Fruit fly (Drosophila melanogaster) whole organism, prepupa: Measurements from ENCODE around the gene Tsp26A.

ENCODE experiments used
- Blimp-1 ChIP-seq: fragments of 200-800 bp; sonication (Bioruptor generic); optimal IDR thresholded peaks from 3 replicates; lab custom pipeline; 2017; ENCODE audit warnings: missing biosample characterization, missing genetic modification characterization, mild to moderate bottlenecking, moderate library complexity, missing genetic modification reagents
- CG10669 ChIP-seq: fragments of 200-800 bp; sonication (Bioruptor generic); optimal IDR thresholded peaks from 3 replicates; lab custom pipeline; 2018; ENCODE audit warnings: missing biosample characterization, mild to moderate bottlenecking, missing genetic modification characterization, moderate library complexity
- CG11294 ChIP-seq: fragments of 200-800 bp; sonication (Bioruptor generic); IDR thresholded peaks from 2 replicates; pipeline ENCODE4 v1.3.6; 2022; ENCODE audit warnings: missing biosample characterization, missing genetic modification characterization
- CG11762 ChIP-seq: fragments of 200-800 bp; sonication (Bioruptor generic); optimal IDR thresholded peaks from 3 replicates; lab custom pipeline; 2016; ENCODE audit warnings: missing biosample characterization, missing genetic modification characterization; ENCODE audit not compliant: insufficient read depth
- CG15336 ChIP-seq: fragments of 200-800 bp; sonication (Bioruptor generic); IDR thresholded peaks from 2 replicates; pipeline ENCODE4 v1.3.6; 2022; ENCODE audit warnings: missing biosample characterization, missing genetic modification characterization
- CG1621 ChIP-seq: fragments of 200-800 bp; sonication (Bioruptor generic); optimal IDR thresholded peaks from 3 replicates; lab custom pipeline; 2018; ENCODE audit warnings: missing biosample characterization, mild to moderate bottlenecking, missing genetic modification characterization
- CG16779 ChIP-seq: fragments of 200-800 bp; sonication (Bioruptor generic); optimal IDR thresholded peaks from 3 replicates; lab custom pipeline; 2017; ENCODE audit warnings: missing biosample characterization, mild to moderate bottlenecking, missing genetic modification characterization
- CG3032 ChIP-seq: fragments of 200-800 bp; optimal IDR thresholded peaks from 2 replicates; lab custom pipeline; 2019; ENCODE audit warnings: missing biosample characterization, mild to moderate bottlenecking, missing genetic modification characterization, moderate library complexity
- CG31627 ChIP-seq: fragments of 200-800 bp; sonication (Bioruptor generic); optimal IDR thresholded peaks from 3 replicates; lab custom pipeline; 2016; ENCODE audit warnings: missing biosample characterization, missing genetic modification characterization
- CG32006 ChIP-seq: fragments of 200-800 bp; sonication (Bioruptor generic); optimal IDR thresholded peaks from 3 replicates; lab custom pipeline; 2017; ENCODE audit warnings: missing biosample characterization, mild to moderate bottlenecking, missing genetic modification characterization
- CG34406 ChIP-seq: fragments of 200-800 bp; sonication (Bioruptor generic); optimal IDR thresholded peaks from 3 replicates; lab custom pipeline; 2016; ENCODE audit warnings: missing biosample characterization, missing genetic modification characterization
- CG4318 ChIP-seq: fragments of 200-800 bp; sonication (Bioruptor generic); optimal IDR thresholded peaks from 3 replicates; lab custom pipeline; 2017; ENCODE audit warnings: missing biosample characterization, mild to moderate bottlenecking, missing genetic modification characterization
- CG6163 ChIP-seq: fragments of 200-800 bp; sonication (Bioruptor generic); IDR thresholded peaks from 3 replicates; pipeline ENCODE4 v1.3.6; 2022; ENCODE audit warnings: missing biosample characterization, missing genetic modification characterization
- CG6276 ChIP-seq: fragments of 200-800 bp; sonication (Bioruptor generic); optimal IDR thresholded peaks from 2 replicates; lab custom pipeline; 2017; ENCODE audit warnings: missing biosample characterization, mild to moderate bottlenecking, missing genetic modification characterization
- CG6792 ChIP-seq: fragments of 200-800 bp; sonication (Bioruptor generic); optimal IDR thresholded peaks from 3 replicates; lab custom pipeline; 2016; ENCODE audit warnings: missing biosample characterization, missing genetic modification characterization
- CG6808 ChIP-seq: fragments of 200-800 bp; sonication (Bioruptor generic); optimal IDR thresholded peaks from 3 replicates; lab custom pipeline; 2017; ENCODE audit warnings: missing biosample characterization, missing genetic modification characterization, mild to moderate bottlenecking, moderate library complexity, missing genetic modification reagents
- CG6854 ChIP-seq: fragments of 200-800 bp; sonication (Bioruptor generic); optimal IDR thresholded peaks from 2 replicates; lab custom pipeline; 2017; ENCODE audit warnings: missing biosample characterization, mild to moderate bottlenecking, missing genetic modification characterization
- CG8119 ChIP-seq: fragments of 200-800 bp; sonication (Bioruptor generic); IDR thresholded peaks from 3 replicates; pipeline ENCODE4 v1.3.6; 2022; ENCODE audit warnings: missing biosample characterization, missing genetic modification characterization
- CG8319 ChIP-seq: fragments of 200-800 bp; sonication (Bioruptor generic); optimal IDR thresholded peaks from 3 replicates; lab custom pipeline; 2016; ENCODE audit warnings: missing biosample characterization, missing genetic modification characterization
- CG8632 ChIP-seq: fragments of 200-800 bp; sonication (Bioruptor generic); optimal IDR thresholded peaks from 3 replicates; lab custom pipeline; 2016; ENCODE audit warnings: missing biosample characterization, missing genetic modification characterization
- CG9139 ChIP-seq: fragments of 200-800 bp; sonication (Bioruptor generic); optimal IDR thresholded peaks from 3 replicates; lab custom pipeline; 2017; ENCODE audit warnings: missing biosample characterization, mild to moderate bottlenecking, missing genetic modification characterization
- Eip75B ChIP-seq: fragments of 200-800 bp; sonication (Bioruptor generic); optimal IDR thresholded peaks from 3 replicates; lab custom pipeline; 2016; ENCODE audit warnings: missing biosample characterization, missing genetic modification characterization
- Eip78C ChIP-seq: fragments of 200-800 bp; sonication (Bioruptor generic); peaks from one replicate; lab custom pipeline; 2016; ENCODE audit warnings: missing biosample characterization, missing genetic modification characterization
- Ets21C ChIP-seq: fragments of 200-800 bp; sonication (Bioruptor generic); optimal IDR thresholded peaks from 3 replicates; lab custom pipeline; 2016; ENCODE audit warnings: missing biosample characterization, missing genetic modification characterization
- Ets96B ChIP-seq: fragments of 200-800 bp; optimal IDR thresholded peaks from 2 replicates; lab custom pipeline; 2019; ENCODE audit warnings: missing biosample characterization, mild to moderate bottlenecking, missing genetic modification characterization, moderate library complexity
- Gug ChIP-seq: fragments of 200-800 bp; sonication (Bioruptor generic); IDR thresholded peaks from 2 replicates; pipeline ENCODE4 v1.3.6; 2022; ENCODE audit warnings: missing biosample characterization, missing genetic modification characterization
- Hr4 ChIP-seq: fragments of 200-800 bp; sonication (Bioruptor generic); optimal IDR thresholded peaks from 3 replicates; lab custom pipeline; 2016; ENCODE audit warnings: missing biosample characterization, missing genetic modification characterization
- Lpt ChIP-seq: fragments of 200-800 bp; sonication (Bioruptor generic); optimal IDR thresholded peaks from 3 replicates; lab custom pipeline; 2016; ENCODE audit warnings: missing biosample characterization, missing genetic modification characterization
- Met ChIP-seq: fragments of 200-800 bp; sonication (Bioruptor generic); optimal IDR thresholded peaks from 3 replicates; lab custom pipeline; 2016; ENCODE audit warnings: missing biosample characterization, missing genetic modification characterization
- OdsH ChIP-seq: fragments of 200-800 bp; sonication (Bioruptor generic); optimal IDR thresholded peaks from 3 replicates; lab custom pipeline; 2016; ENCODE audit warnings: missing biosample characterization, missing genetic modification characterization
- Sox102F ChIP-seq: fragments of 200-800 bp; sonication (Bioruptor generic); optimal IDR thresholded peaks from 2 replicates; lab custom pipeline; 2016; ENCODE audit warnings: missing biosample characterization, mild to moderate bottlenecking, missing genetic modification characterization
- Sox14 ChIP-seq: fragments of 200-800 bp; sonication (Bioruptor generic); optimal IDR thresholded peaks from 3 replicates; lab custom pipeline; 2016; ENCODE audit warnings: missing biosample characterization, missing genetic modification characterization
- Sox15 ChIP-seq: fragments of 200-800 bp; sonication (Bioruptor generic); optimal IDR thresholded peaks from 3 replicates; lab custom pipeline; 2016; ENCODE audit warnings: missing biosample characterization, missing genetic modification characterization
- achi ChIP-seq: fragments of 200-800 bp; sonication (Bioruptor generic); optimal IDR thresholded peaks from 3 replicates; lab custom pipeline; 2016; ENCODE audit warnings: missing biosample characterization, missing genetic modification characterization
- cyc ChIP-seq: fragments of 200-800 bp; sonication (Bioruptor generic); optimal IDR thresholded peaks from 3 replicates; lab custom pipeline; 2016; ENCODE audit warnings: missing biosample characterization, missing genetic modification characterization
- dac ChIP-seq: fragments of 200-800 bp; sonication (Bioruptor generic); optimal IDR thresholded peaks from 2 replicates; lab custom pipeline; 2017; ENCODE audit warnings: missing biosample characterization, mild to moderate bottlenecking, missing genetic modification characterization
- eg ChIP-seq: fragments of 200-800 bp; sonication (Bioruptor generic); IDR thresholded peaks from 3 replicates; pipeline ENCODE4 v1.3.6; 2022; ENCODE audit warnings: missing biosample characterization, missing genetic modification characterization
- esn ChIP-seq: fragments of 200-800 bp; sonication (Bioruptor generic); optimal IDR thresholded peaks from 2 replicates; lab custom pipeline; 2016; ENCODE audit warnings: missing biosample characterization, mild to moderate bottlenecking, missing genetic modification characterization, moderate library complexity
- fd59A ChIP-seq: fragments of 200-800 bp; sonication (Bioruptor generic); optimal IDR thresholded peaks from 2 replicates; lab custom pipeline; 2017; ENCODE audit warnings: missing biosample characterization, mild to moderate bottlenecking, missing genetic modification characterization, missing genetic modification reagents
- fd85E ChIP-seq: fragments of 200-800 bp; sonication (Bioruptor generic); optimal IDR thresholded peaks from 3 replicates; lab custom pipeline; 2016; ENCODE audit warnings: missing biosample characterization, missing genetic modification characterization
- fkh ChIP-seq: fragments of 200-800 bp; sonication (Bioruptor generic); optimal IDR thresholded peaks from 3 replicates; lab custom pipeline; 2017; ENCODE audit warnings: missing biosample characterization, mild to moderate bottlenecking, missing genetic modification characterization, moderate library complexity
- lz ChIP-seq: fragments of 200-800 bp; sonication (Bioruptor generic); optimal IDR thresholded peaks from 3 replicates; lab custom pipeline; 2016; ENCODE audit warnings: missing biosample characterization, missing genetic modification characterization
- net ChIP-seq: fragments of 200-800 bp; sonication (Bioruptor generic); optimal IDR thresholded peaks from 3 replicates; lab custom pipeline; 2016; ENCODE audit warnings: missing biosample characterization, missing genetic modification characterization
- pdm3 ChIP-seq: fragments of 200-800 bp; sonication (Bioruptor generic); optimal IDR thresholded peaks from 3 replicates; lab custom pipeline; 2016; ENCODE audit warnings: missing biosample characterization, missing genetic modification characterization
- salr ChIP-seq, 2 experiments: fragments of 200-800 bp; sonication (Bioruptor generic); optimal IDR thresholded peaks; 3 replicates each; lab custom pipeline; 2016 to 2018; ENCODE audit warnings: missing biosample characterization in 2 of 2, missing genetic modification characterization in 2 of 2, mild to moderate bottlenecking in 1 of 2
- spab ChIP-seq: fragments of 200-800 bp; sonication (Bioruptor generic); optimal IDR thresholded peaks from 2 replicates; lab custom pipeline; 2017; ENCODE audit warnings: missing biosample characterization, mild to moderate bottlenecking, missing genetic modification characterization, missing genetic modification reagents
- topi ChIP-seq: fragments of 200-800 bp; sonication (Bioruptor generic); optimal IDR thresholded peaks from 3 replicates; lab custom pipeline; 2016; ENCODE audit warnings: missing biosample characterization, missing genetic modification characterization
- vri ChIP-seq: fragments of 200-800 bp; sonication (Bioruptor generic); optimal IDR thresholded peaks from 3 replicates; lab custom pipeline; 2016; ENCODE audit warnings: missing biosample characterization, mild to moderate bottlenecking, missing genetic modification characterization

Gene Tsp26A

dm6 chr2L:6013071-6013417 is 13.0 kb downstream of the Tsp26A start:
- no peak for TF ChIP-seq Ets21C (GFP tag; lab: Kevin White, UChicago)
- no peak for TF ChIP-seq CG3032 (tag; lab: Kevin White, UChicago)
- no peak for TF ChIP-seq Met (GFP tag; lab: Kevin White, UChicago)
- TF ChIP-seq Blimp-1: no peak
- no peak for TF ChIP-seq CG1621
- no peak for TF ChIP-seq eg (GFP tag; lab: Robert Waterston, UW)

- peak; percentile 70 for TF ChIP-seq CG6792 (GFP tag; lab: Kevin White, UChicago)
- peak; percentile 55 for TF ChIP-seq Sox102F (GFP tag; lab: Kevin White, UChicago)
- TF ChIP-seq fd85E (GFP tag; lab: Kevin White, UChicago): no peak
- peak; percentile 42 for TF ChIP-seq dac (GFP tag; lab: Kevin White, UChicago)
- TF ChIP-seq CG8632: peak; percentile 55
- TF ChIP-seq Sox14 (GFP tag; lab: Kevin White, UChicago): peak; percentile 75
- TF ChIP-seq Eip75B: peak; percentile 51
- peak; percentile 68 for TF ChIP-seq Met (GFP tag; lab: Kevin White, UChicago)
- peak; percentile 79 for TF ChIP-seq esn (GFP tag; lab: Kevin White, UChicago)
- peak; percentile 64 for TF ChIP-seq fd59A (GFP tag; lab: Kevin White, UChicago)
- peak; percentile 59 for TF ChIP-seq CG31627 (GFP tag; lab: Kevin White, UChicago)
- peak; percentile 73 for TF ChIP-seq achi
- TF ChIP-seq net (GFP tag; lab: Kevin White, UChicago): peak; percentile 58
- TF ChIP-seq Sox15: peak; percentile 26
- TF ChIP-seq fkh (GFP tag; lab: Kevin White, UChicago): peak; percentile 76
- peak; percentile 93 for TF ChIP-seq Eip78C (GFP tag; lab: Kevin White, UChicago)
- 0 out of 3 replicates have a peak, but pooled peaks have one; percentile 8 for TF ChIP-seq eg (GFP tag; lab: Robert Waterston, UW)
- TF ChIP-seq CG10669 (GFP tag; lab: Kevin White, UChicago): peak; percentile 67
- peak; percentile 73 for TF ChIP-seq OdsH (GFP tag; lab: Kevin White, UChicago)
- TF ChIP-seq CG6163 (GFP tag; lab: Robert Waterston, UW): peak; percentile 51; the same call in 1 of the 3 replicates
- TF ChIP-seq CG6808 (GFP tag; lab: Kevin White, UChicago): peak; percentile 59
- peak; percentile 71 for TF ChIP-seq CG8119
- peak in 1 of 2 experiments; percentile 64 for TF ChIP-seq salr (GFP tag; optimal IDR thresholded peaks at IDR 0.05; lab: Kevin White, UChicago)
- no peak for TF ChIP-seq Gug (GFP tag; lab: Robert Waterston, UW)
- TF ChIP-seq CG15336 (GFP tag; lab: Robert Waterston, UW): peak; percentile 68
- no peak for TF ChIP-seq CG16779 (tag; lab: Kevin White, UChicago)
- TF ChIP-seq topi (GFP tag; lab: Kevin White, UChicago): peak; percentile 78
- TF ChIP-seq Ets21C (GFP tag; lab: Kevin White, UChicago): peak; percentile 67
- no peak for TF ChIP-seq CG6854 (GFP tag; lab: Kevin White, UChicago)
- TF ChIP-seq Hr4 (GFP tag; lab: Kevin White, UChicago): peak; percentile 50
- no peak for TF ChIP-seq CG11294 (GFP tag; lab: Robert Waterston, UW)
- TF ChIP-seq vri (GFP tag; lab: Kevin White, UChicago): peak; percentile 51
- peak; percentile 37 for TF ChIP-seq CG11762 (GFP tag; lab: Kevin White, UChicago)
- TF ChIP-seq spab: peak; percentile 63
- peak; percentile 25 for TF ChIP-seq CG1621
- peak; percentile 81 for TF ChIP-seq CG32006
- TF ChIP-seq CG8319: peak; percentile 28
- peak; percentile 75 for TF ChIP-seq lz (GFP tag; lab: Kevin White, UChicago)
- peak; percentile 53 for TF ChIP-seq pdm3 (GFP tag; lab: Kevin White, UChicago)
- peak; percentile 70 for TF ChIP-seq Ets96B
- TF ChIP-seq Lpt (GFP tag; lab: Kevin White, UChicago): peak; percentile 49
- TF ChIP-seq CG4318 (GFP tag; lab: Kevin White, UChicago): peak; percentile 43
- TF ChIP-seq CG34406 (GFP tag; lab: Kevin White, UChicago): peak; percentile 58
- peak; percentile 59 for TF ChIP-seq CG6276 (GFP tag; lab: Kevin White, UChicago)
- TF ChIP-seq cyc (GFP tag; lab: Kevin White, UChicago): peak; percentile 64
- peak; percentile 44 for TF ChIP-seq CG9139 (GFP tag; lab: Kevin White, UChicago)
These were observed 19.5 kb downstream of the Tsp26A start, which contains the start of gene H2.0 for dm6 chr2L:6019352-6020131. Gene H2.0 (minus strand): TSS chr2L:6019402.
